Worm (Caenorhabditis elegans) whole organism, young adult: ENCODE measurements around the gene nfya-1.

ENCODE experiments used
- dpl-1 ChIP-seq: fragments of 150-350 bp; optimal IDR thresholded peaks from 2 replicates; lab custom pipeline; 2014; ENCODE audit warnings: missing biosample characterization, missing genetic modification reagents, missing genetic modification characterization
- hrde-1 ChIP-seq: sonication (generic microtip); optimal IDR thresholded peaks from 2 replicates; lab custom pipeline; 2016; ENCODE audit warnings: missing genetic modification characterization, mild to moderate bottlenecking, missing compliant biosample characterization, moderate library complexity, missing genotype, missing genetic modification reagents, borderline replicate concordance

DNA sequence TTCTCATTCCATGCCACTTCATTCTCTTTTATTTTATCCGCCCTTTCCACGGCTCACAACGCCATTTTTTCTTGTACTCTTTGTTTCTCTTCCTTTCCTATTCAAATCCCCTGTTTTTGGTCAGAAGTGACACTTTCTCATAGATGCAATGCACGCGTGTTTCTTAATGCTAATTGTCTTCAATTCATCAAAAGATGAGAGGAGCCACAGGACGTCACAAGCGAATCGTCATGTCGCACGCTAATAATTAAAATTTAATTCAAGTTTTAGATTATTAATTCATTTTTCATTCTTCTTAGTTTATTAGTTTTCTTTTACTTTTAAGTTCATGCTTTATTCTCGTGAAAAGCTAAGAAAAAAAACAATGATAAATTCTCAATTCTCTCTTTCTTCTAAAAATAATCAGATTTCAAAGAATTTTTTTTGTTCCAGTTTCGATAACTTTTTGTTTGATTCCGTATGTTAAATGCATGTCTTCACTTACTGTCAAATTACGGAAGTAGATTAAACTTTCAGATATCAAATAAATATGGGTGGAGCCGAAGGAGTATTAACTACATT, 25.8 kb downstream of the nfya-1 start, which contains the start of gene Y62H9A.14:
- TF ChIP-seq dpl-1 (GFP tag; lab: Kevin White, UChicago): no peak
- TF ChIP-seq hrde-1 (tag; lab: Kevin White, UChicago): no peak
